Fruit fly (Drosophila melanogaster) whole organism, embryonic: ENCODE data around the gene hiro.

Experiments used
- Ada2b ChIP-seq: fragments of 200-800 bp; sonication (Bioruptor generic); IDR thresholded peaks from 2 replicates; pipeline ENCODE4 v1.3.6; 2022; ENCODE audit warnings: missing biosample characterization, missing genetic modification characterization
- Atf-2 ChIP-seq: fragments of 200-800 bp; sonication (Bioruptor generic); optimal IDR thresholded peaks from 2 replicates; lab custom pipeline; 2016; ENCODE audit warnings: missing biosample characterization, missing genetic modification characterization
- Blimp-1 ChIP-seq: fragments of 200-800 bp; sonication (Bioruptor generic); optimal IDR thresholded peaks from 3 replicates; lab custom pipeline; 2018; ENCODE audit warnings: missing biosample characterization, missing genetic modification characterization, mild to moderate bottlenecking, moderate library complexity, missing genetic modification reagents
- BtbVII ChIP-seq: fragments of 200-800 bp; sonication (Bioruptor generic); optimal IDR thresholded peaks from 3 replicates; lab custom pipeline; 2017; ENCODE audit warnings: missing biosample characterization, mild to moderate bottlenecking, missing genetic modification characterization
- CG10366 ChIP-seq: fragments of 200-800 bp; sonication (Bioruptor generic); IDR thresholded peaks from 2 replicates; pipeline ENCODE4 v1.3.6; 2022; ENCODE audit warnings: missing biosample characterization, missing genetic modification characterization
- CG10462 ChIP-seq: fragments of 200-800 bp; sonication (Bioruptor generic); optimal IDR thresholded peaks from 2 replicates; lab custom pipeline; 2016; ENCODE audit warnings: missing biosample characterization, missing genetic modification characterization
- CG10979 ChIP-seq: fragments of 200-800 bp; sonication (Bioruptor generic); optimal IDR thresholded peaks from 2 replicates; lab custom pipeline; 2018; ENCODE audit warnings: missing biosample characterization, mild to moderate bottlenecking, missing genetic modification characterization, moderate library complexity
- CG11085 ChIP-seq: fragments of 200-800 bp; sonication (Bioruptor generic); IDR thresholded peaks from 2 replicates; pipeline ENCODE4 v1.3.6; 2022; ENCODE audit warnings: missing biosample characterization, missing genetic modification characterization
- CG11504 ChIP-seq: fragments of 200-800 bp; sonication (Bioruptor generic); optimal IDR thresholded peaks from 3 replicates; lab custom pipeline; 2019; ENCODE audit warnings: missing biosample characterization, mild to moderate bottlenecking, missing genetic modification characterization, moderate library complexity
- CG11696 ChIP-seq: fragments of 200-800 bp; sonication (Bioruptor generic); IDR thresholded peaks from 2 replicates; pipeline ENCODE4 v1.3.6; 2022; ENCODE audit warnings: missing biosample characterization, missing genetic modification characterization
- CG12219 ChIP-seq: fragments of 200-800 bp; sonication (Bioruptor generic); optimal IDR thresholded peaks from 3 replicates; lab custom pipeline; 2018; ENCODE audit warnings: missing biosample characterization, mild to moderate bottlenecking, missing genetic modification characterization
- CG12769 ChIP-seq: fragments of 200-800 bp; sonication (Bioruptor generic); optimal IDR thresholded peaks from 2 replicates; lab custom pipeline; 2019; ENCODE audit warnings: missing biosample characterization, mild to moderate bottlenecking, missing genetic modification characterization, moderate library complexity
- CG14014 ChIP-seq: fragments of 200-800 bp; sonication (Bioruptor generic); IDR thresholded peaks from 2 replicates; pipeline ENCODE4 v1.3.6; 2022; ENCODE audit warnings: missing biosample characterization, missing genetic modification characterization
- CG15696 ChIP-seq: fragments of 200-800 bp; sonication (Bioruptor generic); optimal IDR thresholded peaks from 2 replicates; lab custom pipeline; 2019; ENCODE audit warnings: missing biosample characterization, mild to moderate bottlenecking, missing genetic modification characterization, moderate library complexity
- CG1602 ChIP-seq: fragments of 200-800 bp; sonication (Bioruptor generic); optimal IDR thresholded peaks from 3 replicates; lab custom pipeline; 2016; ENCODE audit warnings: missing biosample characterization, missing genetic modification characterization
- CG1603 ChIP-seq: fragments of 200-800 bp; sonication (Bioruptor generic); optimal IDR thresholded peaks from 2 replicates; lab custom pipeline; 2019; ENCODE audit warnings: missing biosample characterization, mild to moderate bottlenecking, missing genetic modification characterization, moderate library complexity
- CG30020 ChIP-seq: fragments of 200-800 bp; optimal IDR thresholded peaks from 2 replicates; lab custom pipeline; 2019; ENCODE audit warnings: missing biosample characterization, mild to moderate bottlenecking, missing genetic modification characterization, moderate library complexity
- CG42726 ChIP-seq: fragments of 200-800 bp; sonication (Bioruptor generic); IDR thresholded peaks from 2 replicates; pipeline ENCODE4 v1.3.6; 2022; ENCODE audit warnings: missing biosample characterization, missing genetic modification characterization; ENCODE audit not compliant: partially characterized antibody
- CG4820 ChIP-seq: fragments of 200-800 bp; sonication (Bioruptor generic); optimal IDR thresholded peaks from 3 replicates; lab custom pipeline; 2016; ENCODE audit warnings: missing biosample characterization, missing genetic modification characterization
- CG6765 ChIP-seq: fragments of 200-800 bp; sonication (Bioruptor generic); optimal IDR thresholded peaks from 3 replicates; lab custom pipeline; 2017; ENCODE audit warnings: missing biosample characterization, mild to moderate bottlenecking, missing genetic modification characterization
- CoRest ChIP-seq: fragments of 200-800 bp; sonication (Bioruptor generic); optimal IDR thresholded peaks from 3 replicates; lab custom pipeline; 2018; ENCODE audit warnings: missing biosample characterization, mild to moderate bottlenecking, missing genetic modification characterization, moderate library complexity
- D ChIP-seq, 2 experiments: fragments of 200-800 bp in 1 of 2; fragments of >200 bp in 1 of 2; sonication (Bioruptor generic) in 1 of 2; optimal IDR thresholded peaks; 2 replicates in 1 of 2; 3 replicates in 1 of 2; lab custom pipeline; 2017; ENCODE audit warnings: mild to moderate bottlenecking in 1 of 2, missing biosample characterization in 1 of 2, missing genetic modification characterization in 1 of 2, missing genetic modification reagents in 1 of 2
- Dad ChIP-seq: fragments of 200-800 bp; sonication (Bioruptor generic); optimal IDR thresholded peaks from 3 replicates; lab custom pipeline; 2016; ENCODE audit warnings: missing biosample characterization, missing genetic modification characterization
- Dref ChIP-seq: fragments of 200-800 bp; sonication (Bioruptor generic); IDR thresholded peaks from 2 replicates; pipeline ENCODE4 v1.3.6; 2022; ENCODE audit warnings: missing biosample characterization, missing genetic modification characterization
- Eip74EF ChIP-seq, 2 experiments: fragments of 200-800 bp in 1 of 2; fragments of >200 bp in 1 of 2; sonication (Bioruptor generic) in 1 of 2; optimal IDR thresholded peaks; 2 replicates each; lab custom pipeline; 2017 to 2019; ENCODE audit warnings: missing biosample characterization in 2 of 2, missing genetic modification characterization in 2 of 2, mild to moderate bottlenecking in 1 of 2, moderate library complexity in 1 of 2
- Gsc ChIP-seq: fragments of 200-800 bp; sonication (Bioruptor generic); IDR thresholded peaks from 2 replicates; pipeline ENCODE4 v1.3.6; 2022; ENCODE audit warnings: missing biosample characterization, missing genetic modification characterization
- Hr51 ChIP-seq, 2 experiments: fragments of 200-800 bp; sonication (Bioruptor generic); optimal IDR thresholded peaks; 2 replicates in 1 of 2; 3 replicates in 1 of 2; lab custom pipeline; 2016 to 2018; ENCODE audit warnings: missing biosample characterization in 2 of 2, missing genetic modification characterization in 2 of 2, mild to moderate bottlenecking in 1 of 2, moderate library complexity in 1 of 2
- Kr ChIP-seq: fragments of 200-800 bp; sonication (Bioruptor generic); optimal IDR thresholded peaks from 2 replicates; lab custom pipeline; 2017; ENCODE audit warnings: missing biosample characterization, mild to moderate bottlenecking, missing genetic modification characterization
- Nf-YC ChIP-seq: fragments of 200-800 bp; optimal IDR thresholded peaks from 3 replicates; lab custom pipeline; 2019; ENCODE audit warnings: missing biosample characterization, mild to moderate bottlenecking, missing genetic modification characterization, moderate library complexity
- Side ChIP-seq: fragments of 200-800 bp; sonication (Bioruptor generic); optimal IDR thresholded peaks from 2 replicates; lab custom pipeline; 2016; ENCODE audit warnings: missing biosample characterization, missing genetic modification characterization
- Six4 ChIP-seq: fragments of 200-800 bp; sonication (Bioruptor generic); optimal IDR thresholded peaks from 2 replicates; lab custom pipeline; 2016; ENCODE audit warnings: missing biosample characterization, missing genetic modification characterization
- Stat92E ChIP-seq, 3 experiments: fragments of >200 bp in 2 of 3; fragments of 200-800 bp in 1 of 3; sonication (Bioruptor generic) in 1 of 3; optimal IDR thresholded peaks; 2 replicates each; lab custom pipeline; 2017 to 2019; ENCODE audit warnings: missing biosample characterization in 3 of 3, missing genetic modification characterization in 3 of 3, mild to moderate bottlenecking in 1 of 3, moderate library complexity in 1 of 3
- Xrp1 ChIP-seq: fragments of 200-800 bp; sonication (Bioruptor generic); IDR thresholded peaks from 2 replicates; pipeline ENCODE4 v1.3.6; 2022; ENCODE audit warnings: missing biosample characterization, missing genetic modification characterization
- ab ChIP-seq: fragments of 200-800 bp; sonication (Bioruptor generic); optimal IDR thresholded peaks from 2 replicates; lab custom pipeline; 2016; ENCODE audit warnings: missing biosample characterization, missing genetic modification characterization
- ara ChIP-seq: fragments of 200-800 bp; sonication (Bioruptor generic); IDR thresholded peaks from 2 replicates; pipeline ENCODE4 v1.3.6; 2022; ENCODE audit warnings: missing biosample characterization, missing genetic modification characterization
- br ChIP-seq: fragments of >200 bp; optimal IDR thresholded peaks from 2 replicates; lab custom pipeline; 2017
- cg ChIP-seq: fragments of 200-800 bp; sonication (Bioruptor generic); optimal IDR thresholded peaks from 3 replicates; lab custom pipeline; 2019; ENCODE audit warnings: missing biosample characterization, mild to moderate bottlenecking, missing genetic modification characterization, moderate library complexity
- ewg ChIP-seq: fragments of 200-800 bp; sonication (Bioruptor generic); optimal IDR thresholded peaks from 3 replicates; lab custom pipeline; 2017; ENCODE audit warnings: mild to moderate bottlenecking, missing biosample characterization, missing genetic modification reagents, missing genetic modification characterization
- exex ChIP-seq: fragments of 200-800 bp; sonication (Bioruptor generic); optimal IDR thresholded peaks from 4 replicates; lab custom pipeline; 2018; ENCODE audit warnings: missing biosample characterization, mild to moderate bottlenecking, missing genetic modification characterization, moderate library complexity
- fd64A ChIP-seq: fragments of 200-800 bp; sonication (Bioruptor generic); optimal IDR thresholded peaks from 3 replicates; lab custom pipeline; 2018; ENCODE audit warnings: missing biosample characterization, mild to moderate bottlenecking, missing genetic modification characterization
- gsb-n ChIP-seq: fragments of 200-800 bp; sonication (Bioruptor generic); optimal IDR thresholded peaks from 3 replicates; lab custom pipeline; 2018; ENCODE audit warnings: missing biosample characterization, mild to moderate bottlenecking, missing genetic modification characterization
- maf-S ChIP-seq: fragments of 200-800 bp; sonication (Bioruptor generic); optimal IDR thresholded peaks from 2 replicates; lab custom pipeline; 2016; ENCODE audit warnings: missing biosample characterization, missing genetic modification characterization
- nerfin-1 ChIP-seq: fragments of 200-800 bp; sonication (Bioruptor generic); optimal IDR thresholded peaks from 3 replicates; lab custom pipeline; 2019; ENCODE audit warnings: missing biosample characterization, mild to moderate bottlenecking, missing genetic modification characterization, moderate library complexity
- onecut ChIP-seq: fragments of 200-800 bp; sonication (Bioruptor generic); IDR thresholded peaks from 2 replicates; pipeline ENCODE4 v1.3.6; 2022; ENCODE audit warnings: missing biosample characterization, missing genetic modification characterization
- otp ChIP-seq: fragments of 200-800 bp; sonication (Bioruptor generic); IDR thresholded peaks from 3 replicates; pipeline ENCODE4, ENCODE4 v1.3.6; 2022; ENCODE audit warnings: missing biosample characterization, missing genetic modification characterization
- pita ChIP-seq: fragments of 200-800 bp; sonication (Bioruptor generic); optimal IDR thresholded peaks from 2 replicates; lab custom pipeline; 2017; ENCODE audit warnings: missing biosample characterization, mild to moderate bottlenecking, missing genetic modification characterization
- vvl ChIP-seq: fragments of 200-800 bp; sonication (Bioruptor generic); IDR thresholded peaks from 2 replicates; pipeline ENCODE4 v1.3.6; 2022; ENCODE audit warnings: missing biosample characterization, missing genetic modification characterization
- wek ChIP-seq: fragments of 200-800 bp; sonication (Bioruptor generic); optimal IDR thresholded peaks from 3 replicates; lab custom pipeline; 2018; ENCODE audit warnings: missing biosample characterization, mild to moderate bottlenecking, missing genetic modification characterization, moderate library complexity

The hiro gene

dm6 chr3L:700160-700917, 12.6 kb upstream of the hiro start (continued):
- TF ChIP-seq Gsc = no peak
- TF ChIP-seq CG11504 = peak; percentile 73
- TF ChIP-seq CG15696 (tag; lab: Kevin White, UChicago) = no peak
- peak; percentile 71 for TF ChIP-seq BtbVII
- TF ChIP-seq br = no peak
- peak; percentile 14 for TF ChIP-seq maf-S (GFP tag; lab: Kevin White, UChicago)
- TF ChIP-seq Atf-2 (GFP tag; lab: Kevin White, UChicago) = peak; percentile 8
- TF ChIP-seq vvl (GFP tag; lab: Robert Waterston, UW) = peak; percentile 77
- TF ChIP-seq cg (GFP tag; lab: Kevin White, UChicago) = no peak
- peak; percentile 69 for TF ChIP-seq Xrp1 (GFP tag; lab: Robert Waterston, UW)
- peak; percentile 55 for TF ChIP-seq Six4 (GFP tag; lab: Kevin White, UChicago)
- peak; percentile 28 for TF ChIP-seq CG4820
- TF ChIP-seq Dad (GFP tag; lab: Kevin White, UChicago) = no peak
- peak; percentile 48 for TF ChIP-seq Nf-YC (tag; lab: Kevin White, UChicago)
- no peak for TF ChIP-seq wek (GFP tag; lab: Kevin White, UChicago)
- peak; percentile 20 for TF ChIP-seq CG10462 (GFP tag; lab: Kevin White, UChicago)
- TF ChIP-seq Side = no peak
- peak; percentile 66 for TF ChIP-seq CG12769 (tag; lab: Kevin White, UChicago)
- TF ChIP-seq Blimp-1 = peak; percentile 73
- peak; percentile 10 to 83 for TF ChIP-seq Hr51 (GFP tag; optimal IDR thresholded peaks at IDR 0.05; lab: Kevin White, UChicago)
- peak; percentile 47 for TF ChIP-seq CG10366 (GFP tag; lab: Robert Waterston, UW)
- no peak for TF ChIP-seq Stat92E (GFP tag; optimal IDR thresholded peaks at IDR 0.05; lab: Kevin White, UChicago)
- TF ChIP-seq CoRest = peak; percentile 58
- no peak for TF ChIP-seq ewg (GFP tag; lab: Kevin White, UChicago)
- TF ChIP-seq ara (GFP tag; lab: Robert Waterston, UW) = peak; percentile 50; the same call in 1 of the 2 replicates
- TF ChIP-seq CG42726 (GFP tag; lab: Robert Waterston, UW) = no peak
- TF ChIP-seq CG30020 = no peak
- no peak for TF ChIP-seq Kr
- TF ChIP-seq otp (GFP tag; lab: Robert Waterston, UW) = peak; percentile 48; the same call in 1 of the 3 replicates
- no peak for TF ChIP-seq CG11085
- no peak for TF ChIP-seq Eip74EF (GFP tag; optimal IDR thresholded peaks at IDR 0.05; lab: Kevin White, UChicago)
- peak; percentile 59 for TF ChIP-seq CG10979
- no peak for TF ChIP-seq CG11696 (GFP tag; lab: Robert Waterston, UW)
- TF ChIP-seq CG6765 (GFP tag; lab: Kevin White, UChicago) = peak; percentile 25
- TF ChIP-seq Ada2b (GFP tag; lab: Robert Waterston, UW) = peak; percentile 80
- no peak for TF ChIP-seq fd64A (GFP tag; lab: Kevin White, UChicago)
- peak; percentile 83 for TF ChIP-seq CG12219 (GFP tag; lab: Kevin White, UChicago)
- peak; percentile 20 for TF ChIP-seq nerfin-1
- no peak for TF ChIP-seq Dref (GFP tag; lab: Robert Waterston, UW)
- TF ChIP-seq ab (GFP tag; lab: Kevin White, UChicago) = no peak
- no peak for TF ChIP-seq D (optimal IDR thresholded peaks at IDR 0.05; lab: Kevin White, UChicago)
- peak; percentile 28 for TF ChIP-seq D (GFP tag; optimal IDR thresholded peaks at IDR 0.05; lab: Kevin White, UChicago)
- TF ChIP-seq gsb-n (tag; lab: Kevin White, UChicago) = peak; percentile 34
- no peak for TF ChIP-seq exex (tag; lab: Kevin White, UChicago)
- peak; percentile 9 for TF ChIP-seq CG1602
- TF ChIP-seq CG14014 (GFP tag; lab: Robert Waterston, UW) = peak; percentile 53; the same call in 1 of the 2 replicates
- no peak for TF ChIP-seq pita
- TF ChIP-seq onecut (GFP tag; lab: Robert Waterston, UW) = peak; percentile 50
- peak; percentile 47 for TF ChIP-seq CG1603 (tag; lab: Kevin White, UChicago)
